Worm (Caenorhabditis elegans): ENCODE data around the gene srx-19.

The srx-19 gene

DNA sequence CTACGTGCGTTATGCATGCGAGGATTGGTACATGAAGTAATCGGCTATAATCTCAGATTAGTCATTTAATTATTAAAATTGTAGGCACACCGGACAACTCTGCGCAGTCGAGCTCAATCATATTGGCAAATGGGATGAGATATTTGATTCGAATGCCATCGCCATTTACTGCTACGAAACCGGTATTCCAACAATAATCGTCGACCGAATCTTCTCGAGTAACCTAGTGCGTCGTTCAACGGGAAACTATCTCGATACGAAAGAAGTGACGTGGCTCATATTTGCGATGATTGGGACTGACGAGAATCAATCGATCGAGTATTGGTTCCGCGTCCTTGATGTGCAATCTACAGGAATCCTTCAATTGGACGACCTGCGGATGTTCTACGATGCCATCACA lies 31.5 kb downstream of the srx-19 start:
- no peak for TF ChIP-seq ets-7 (tag; optimal IDR thresholded peaks at IDR 0.05)
- TF ChIP-seq B0310.2 (tag; optimal IDR thresholded peaks at IDR 0.05): no peak
- TF ChIP-seq tbx-37 (GFP tag; conservative IDR thresholded peaks at IDR 0.05): no peak
- TF ChIP-seq hmbx-1 (tag; optimal IDR thresholded peaks at IDR 0.05): no peak
- no peak for TF ChIP-seq scrt-1 (GFP tag; IDR thresholded peaks at IDR 0.05)
- TF ChIP-seq hmg-4 (GFP tag; optimal IDR thresholded peaks at IDR 0.05): no peak
- no peak for TF ChIP-seq tra-4 (tag; optimal IDR thresholded peaks at IDR 0.05)
- TF ChIP-seq hnd-1 (tag; optimal IDR thresholded peaks at IDR 0.05): no peak

DNA sequence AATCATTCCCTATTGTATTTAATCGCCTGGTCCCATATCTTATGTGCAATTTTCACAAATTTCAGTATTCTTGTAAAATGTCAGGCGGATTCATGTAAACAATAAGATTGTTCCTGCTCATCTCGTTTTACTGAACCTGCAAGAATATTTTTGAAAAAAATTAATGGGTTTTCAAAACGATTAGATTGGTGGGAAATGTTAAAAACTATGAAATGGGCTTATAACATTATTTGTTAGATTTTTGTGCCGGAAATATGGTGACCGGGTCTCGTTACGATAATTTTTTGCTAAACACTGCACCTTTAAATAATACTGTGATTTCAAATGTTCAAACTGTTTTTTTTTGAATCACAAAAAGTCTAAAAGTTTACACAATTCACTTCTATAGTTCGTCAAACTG lies 32.4 kb downstream of the srx-19 start:
- TF ChIP-seq F13C5.2 (tag; optimal IDR thresholded peaks at IDR 0.05) (no peak), ceh-36 (tag; optimal IDR thresholded peaks at IDR 0.05) (no peak), tbx-37 (GFP tag; conservative IDR thresholded peaks at IDR 0.05) (no peak), scrt-1 (GFP tag; IDR thresholded peaks at IDR 0.05) (no peak), tra-4 (tag; optimal IDR thresholded peaks at IDR 0.05) (no peak), hmbx-1 (tag; optimal IDR thresholded peaks at IDR 0.05) (no peak), ceh-13 (GFP tag; optimal IDR thresholded peaks at IDR 0.05) (no peak), ets-7 (tag; optimal IDR thresholded peaks at IDR 0.05) (no peak), ama-1 (optimal IDR thresholded peaks at IDR 0.05) (no peak), aly-1 (tag; optimal IDR thresholded peaks at IDR 0.05) (no peak), flt-1 (GFP tag; IDR thresholded peaks at IDR 0.05) (no peak), hmg-4 (GFP tag; optimal IDR thresholded peaks at IDR 0.05) (no peak), hnd-1 (tag; optimal IDR thresholded peaks at IDR 0.05) (no peak), pes-1 (GFP tag; IDR thresholded peaks at IDR 0.05) (no peak)

- TF ChIP-seq F13C5.2 (tag; optimal IDR thresholded peaks at IDR 0.05) (no peak), ets-7 (tag; optimal IDR thresholded peaks at IDR 0.05) (no peak), tbx-37 (GFP tag; conservative IDR thresholded peaks at IDR 0.05) (no peak), tra-4 (tag; optimal IDR thresholded peaks at IDR 0.05) (no peak), ceh-36 (tag; optimal IDR thresholded peaks at IDR 0.05) (no peak), hmg-4 (GFP tag; optimal IDR thresholded peaks at IDR 0.05) (no peak), hnd-1 (tag; optimal IDR thresholded peaks at IDR 0.05) (no peak), pes-1 (GFP tag; IDR thresholded peaks at IDR 0.05) (no peak), scrt-1 (GFP tag; IDR thresholded peaks at IDR 0.05) (no peak), B0310.2 (tag; optimal IDR thresholded peaks at IDR 0.05) (no peak), sea-1 (GFP tag; conservative IDR thresholded peaks at IDR 0.05) (no peak), aly-1 (tag; optimal IDR thresholded peaks at IDR 0.05) (no peak)
These were observed 33.0 kb downstream of the srx-19 start, which contains the start of the genes T22D1.17 and T22D1.8 for ce11 chrIV:6905947-6906489. Gene T22D1.17, plus strand, starts transcription at chrIV:6905997. Gene T22D1.8, minus strand, starts transcription at chrIV:6906348.

ce11 chrIV:6907487-6907886 lies 34.4 kb downstream of the srx-19 start:
- TF ChIP-seq scrt-1 (GFP tag; IDR thresholded peaks at IDR 0.05): no peak
- no peak for TF ChIP-seq sea-1 (GFP tag; conservative IDR thresholded peaks at IDR 0.05)
- no peak for TF ChIP-seq tbx-37 (GFP tag; conservative IDR thresholded peaks at IDR 0.05)
- no peak for TF ChIP-seq flt-1 (GFP tag; IDR thresholded peaks at IDR 0.05)

- TF ChIP-seq ceh-13 (GFP tag; optimal IDR thresholded peaks at IDR 0.05) (no peak), ama-1 (optimal IDR thresholded peaks at IDR 0.05) (no peak)
These were observed 37.0 kb downstream of the srx-19 start, which contains the start of the genes rpn-1 and ribo-1 for ce11 chrIV:6909863-6910733. Gene rpn-1, minus strand, starts transcription at chrIV:6909913. Gene ribo-1, plus strand, starts transcription at chrIV:6910683.

DNA sequence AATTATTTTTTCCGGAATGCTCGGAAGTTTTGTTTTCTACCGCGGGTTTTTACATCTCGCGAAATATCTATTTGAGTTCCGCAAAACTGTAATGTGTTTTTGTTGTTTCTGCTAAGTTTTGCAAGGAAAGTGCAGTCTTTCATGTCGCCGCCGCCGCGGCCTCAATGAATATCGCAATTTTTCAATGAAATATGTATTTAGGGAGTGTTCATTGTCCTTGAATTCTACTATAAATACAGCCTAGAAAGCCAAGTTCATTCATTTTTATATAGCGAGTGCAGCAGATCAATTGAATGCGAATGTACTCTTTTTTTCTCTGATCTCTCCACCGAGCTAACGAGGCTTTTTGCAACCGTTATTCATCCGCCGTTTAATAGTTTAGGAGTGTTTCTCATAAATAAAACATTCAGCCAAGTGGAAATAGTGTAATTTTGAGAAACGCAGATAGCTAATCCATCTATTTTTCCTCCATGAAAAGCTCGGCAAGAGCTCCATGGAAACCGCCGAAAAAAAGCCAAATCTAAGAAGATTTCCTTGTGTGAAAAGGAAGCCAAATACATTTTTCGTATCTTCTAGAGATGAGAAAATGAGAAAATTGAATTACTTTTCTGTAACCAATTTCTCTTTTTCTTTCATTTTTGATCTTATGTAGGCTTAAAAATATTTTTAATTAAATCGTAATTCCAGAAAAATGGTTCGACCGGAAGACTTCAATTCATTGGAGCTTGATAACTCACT lies 40.0 kb downstream of the srx-19 start, which contains the start of gene T22D1.3:
Gene T22D1.3 (plus strand): TSS at position 688 of the 738 bp plus-strand sequence.
- TF ChIP-seq pes-1 (GFP tag; IDR thresholded peaks at IDR 0.05) (no peak), flt-1 (GFP tag; IDR thresholded peaks at IDR 0.05) (no peak), B0310.2 (tag; optimal IDR thresholded peaks at IDR 0.05) (no peak), F13C5.2 (tag; optimal IDR thresholded peaks at IDR 0.05) (no peak), sea-1 (GFP tag; conservative IDR thresholded peaks at IDR 0.05) (no peak), hnd-1 (tag; optimal IDR thresholded peaks at IDR 0.05) (no peak)

ce11 chrIV:6914161-6914585 lies 41.1 kb downstream of the srx-19 start:
- TF ChIP-seq scrt-1 (GFP tag; IDR thresholded peaks at IDR 0.05): 0 out of 2 replicates have a peak, but pooled peaks have one; percentile 16

DNA sequence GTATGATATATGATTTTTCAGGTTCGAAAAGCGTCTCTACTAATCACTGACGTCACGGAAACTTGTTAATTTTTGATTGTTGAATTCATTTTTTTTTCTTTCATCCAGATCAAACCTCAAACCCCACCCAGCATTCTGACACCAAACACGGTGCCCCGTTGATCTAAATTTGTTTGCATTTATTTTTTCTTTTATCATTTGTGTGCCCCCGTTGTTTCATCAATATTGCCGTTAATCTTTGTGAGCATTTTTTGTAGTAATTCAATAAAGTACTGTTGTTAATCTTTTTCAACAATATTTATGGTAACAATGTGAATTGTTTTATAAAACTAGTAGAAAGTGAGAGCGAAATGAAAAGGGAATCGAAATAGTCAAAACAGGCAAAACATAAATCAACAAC lies 43.8 kb downstream of the srx-19 start:
- TF ChIP-seq hmg-4 (GFP tag; optimal IDR thresholded peaks at IDR 0.05) (no peak), hmbx-1 (tag; optimal IDR thresholded peaks at IDR 0.05) (no peak)

Data from whole organism, early embryonic.